Worm (Caenorhabditis elegans) whole organism, late embryonic: ENCODE measurements around the gene R10E11.5.

ENCODE experiments used
- C38D4.7 ChIP-seq: fragments of 200-800 bp; sonication (Bioruptor generic); optimal IDR thresholded peaks from 2 replicates; lab custom pipeline; 2018; ENCODE audit warnings: mild to moderate bottlenecking, missing genetic modification characterization, moderate library complexity, missing compliant biosample characterization
- ceh-24 ChIP-seq: sonication (generic microtip); optimal IDR thresholded peaks from 2 replicates; lab custom pipeline; 2016; ENCODE audit warnings: mild to moderate bottlenecking, missing genetic modification characterization, missing compliant biosample characterization
- tbx-2 ChIP-seq: sonication (generic microtip); optimal IDR thresholded peaks from 2 replicates; lab custom pipeline; 2016; ENCODE audit warnings: missing genetic modification characterization, missing compliant biosample characterization

DNA sequence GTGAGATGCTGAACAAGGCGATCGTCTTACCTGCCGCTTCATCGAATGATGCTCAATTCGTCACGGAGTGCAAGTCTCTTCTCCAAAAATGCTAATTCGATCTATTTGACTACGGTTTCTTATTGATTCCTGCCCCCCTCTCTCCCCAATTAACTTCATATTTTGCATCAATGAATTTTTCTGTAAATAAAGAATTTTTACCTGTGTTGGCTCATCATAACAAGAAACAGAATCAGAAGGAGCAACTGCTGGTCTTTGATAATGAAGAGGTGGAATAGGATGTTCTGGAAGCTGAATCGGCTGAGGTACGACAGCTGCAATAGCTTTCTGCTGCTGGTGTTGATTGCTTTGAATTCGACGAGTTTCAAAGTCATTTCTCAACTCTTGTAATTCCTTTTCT lies 29.3 kb downstream of the R10E11.5 start:
- TF ChIP-seq ceh-24 (tag; lab: Kevin White, UChicago): no peak
- no peak for TF ChIP-seq tbx-2 (tag; lab: Kevin White, UChicago)
- TF ChIP-seq C38D4.7 (GFP tag; lab: Kevin White, UChicago): no peak
